Worm (Caenorhabditis elegans) whole organism, L3 larva: ENCODE measurements around the gene C25E10.12.

Experiments used
- R02D3.7 ChIP-seq: fragments of 150-350 bp; optimal IDR thresholded peaks from 2 replicates; lab custom pipeline; 2014; ENCODE audit warnings: missing biosample characterization, missing genetic modification characterization
- ZK546.5 ChIP-seq: sonication (generic microtip); optimal IDR thresholded peaks from 2 replicates; lab custom pipeline; 2017; ENCODE audit warnings: missing biosample characterization, missing genetic modification characterization
- aly-2 ChIP-seq: fragments of 150-350 bp; optimal IDR thresholded peaks from 2 replicates; lab custom pipeline; 2014; ENCODE audit warnings: missing biosample characterization, missing genetic modification characterization
- ama-1 ChIP-seq: fragments of 150-350 bp; optimal IDR thresholded peaks from 2 replicates; lab custom pipeline; 2018
- ceh-16 ChIP-seq: sonication (generic microtip); optimal IDR thresholded peaks from 2 replicates; lab custom pipeline; 2017; ENCODE audit warnings: missing biosample characterization, missing genetic modification characterization
- ceh-9 ChIP-seq: sonication (generic microtip); optimal IDR thresholded peaks from 2 replicates; lab custom pipeline; 2018; ENCODE audit warnings: missing biosample characterization, missing genetic modification characterization
- daf-12 ChIP-seq: fragments of 150-350 bp; optimal IDR thresholded peaks from 2 replicates; lab custom pipeline; 2014; ENCODE audit warnings: missing biosample characterization, missing genetic modification reagents, missing genetic modification characterization
- egl-27 ChIP-seq: sonication (generic microtip); optimal IDR thresholded peaks from 4 replicates; lab custom pipeline; 2017; ENCODE audit warnings: missing biosample characterization, missing genetic modification reagents, missing genetic modification characterization
- egl-5 ChIP-seq: fragments of 150-350 bp; optimal IDR thresholded peaks from 2 replicates; lab custom pipeline; 2017; ENCODE audit warnings: missing biosample characterization, missing genetic modification reagents, missing genetic modification characterization, inconsistent platforms
- elt-2 ChIP-seq: sonication (generic microtip); optimal IDR thresholded peaks from 2 replicates; lab custom pipeline; 2016; ENCODE audit warnings: missing genetic modification reagents, mild to moderate bottlenecking, missing genetic modification characterization, missing compliant biosample characterization
- elt-3 ChIP-seq, 3 experiments: fragments of 150-350 bp in 1 of 3; sonication (generic microtip) in 2 of 3; optimal IDR thresholded peaks; 2 replicates in 2 of 3; 4 replicates in 1 of 3; lab custom pipeline; 2014 to 2017; ENCODE audit warnings: missing biosample characterization in 3 of 3, missing genetic modification characterization in 3 of 3
- eor-1 ChIP-seq, 2 experiments: fragments of 150-350 bp; optimal IDR thresholded peaks; 2 replicates each; lab custom pipeline; 2014 to 2018; ENCODE audit warnings: missing biosample characterization in 2 of 2, missing genetic modification characterization in 2 of 2
- fkh-10 ChIP-seq: sonication (generic microtip); optimal IDR thresholded peaks from 2 replicates; lab custom pipeline; 2017; ENCODE audit warnings: missing biosample characterization, missing genetic modification reagents, missing genetic modification characterization
- fkh-2 ChIP-seq: fragments of 150-350 bp; optimal IDR thresholded peaks from 2 replicates; lab custom pipeline; 2014; ENCODE audit warnings: missing biosample characterization, missing genetic modification reagents, missing genetic modification characterization
- fos-1 ChIP-seq: fragments of 150-350 bp; optimal IDR thresholded peaks from 2 replicates; lab custom pipeline; 2014; ENCODE audit warnings: missing biosample characterization, missing genetic modification characterization
- hmg-11 ChIP-seq: sonication (generic microtip); optimal IDR thresholded peaks from 2 replicates; lab custom pipeline; 2016; ENCODE audit warnings: missing genetic modification characterization, missing compliant biosample characterization
- jun-1 ChIP-seq: fragments of 150-350 bp; optimal IDR thresholded peaks from 2 replicates; lab custom pipeline; 2014; ENCODE audit warnings: missing biosample characterization, missing genetic modification reagents, missing genetic modification characterization
- lsy-12 ChIP-seq: sonication (generic microtip); optimal IDR thresholded peaks from 2 replicates; lab custom pipeline; 2016; ENCODE audit warnings: mild to moderate bottlenecking, missing genetic modification characterization, missing compliant biosample characterization
- mdl-1 ChIP-seq: fragments of 150-350 bp; optimal IDR thresholded peaks from 2 replicates; lab custom pipeline; 2014; ENCODE audit warnings: missing biosample characterization, missing genetic modification characterization
- nfya-1 ChIP-seq: sonication (generic microtip); optimal IDR thresholded peaks from 2 replicates; lab custom pipeline; 2017; ENCODE audit warnings: missing genetic modification characterization, mild to moderate bottlenecking, missing compliant biosample characterization, antibody characterized with exemption, moderate library complexity; ENCODE audit not compliant: insufficient read depth
- nhr-11 ChIP-seq: fragments of 150-350 bp; optimal IDR thresholded peaks from 2 replicates; lab custom pipeline; 2014; ENCODE audit warnings: missing biosample characterization, missing genetic modification characterization
- nhr-12 ChIP-seq: fragments of 150-350 bp; optimal IDR thresholded peaks from 2 replicates; lab custom pipeline; 2014; ENCODE audit warnings: missing biosample characterization, missing genetic modification characterization
- nhr-23 ChIP-seq: fragments of 150-350 bp; optimal IDR thresholded peaks from 2 replicates; lab custom pipeline; 2014; ENCODE audit warnings: missing biosample characterization, missing genetic modification reagents, missing genetic modification characterization
- nhr-237 ChIP-seq: fragments of 150-350 bp; optimal IDR thresholded peaks from 2 replicates; lab custom pipeline; 2014; ENCODE audit warnings: missing biosample characterization, missing genetic modification characterization
- nhr-43 ChIP-seq: sonication (generic microtip); optimal IDR thresholded peaks from 2 replicates; lab custom pipeline; 2016; ENCODE audit warnings: mild to moderate bottlenecking, missing genetic modification characterization, missing compliant biosample characterization; ENCODE audit not compliant: poor library complexity, severe bottlenecking
- nhr-67 ChIP-seq: fragments of 150-350 bp; optimal IDR thresholded peaks from 2 replicates; lab custom pipeline; 2014; ENCODE audit warnings: missing biosample characterization, missing genetic modification characterization
- nhr-76 ChIP-seq: fragments of 150-350 bp; sonication (generic microtip); optimal IDR thresholded peaks from 5 replicates; lab custom pipeline; 2014; ENCODE audit warnings: missing biosample characterization, missing genetic modification characterization
- pha-4 ChIP-seq: fragments of 150-350 bp; optimal IDR thresholded peaks from 2 replicates; lab custom pipeline; 2014; ENCODE audit warnings: missing biosample characterization, missing genetic modification reagents, missing genetic modification characterization
- pqm-1 ChIP-seq: fragments of 150-350 bp; optimal IDR thresholded peaks from 2 replicates; lab custom pipeline; 2017; ENCODE audit warnings: missing biosample characterization, missing genetic modification characterization, inconsistent platforms
- skn-1 ChIP-seq: fragments of 150-350 bp; optimal IDR thresholded peaks from 2 replicates; lab custom pipeline; 2014; ENCODE audit warnings: missing biosample characterization, missing genetic modification characterization
- snpc-4 ChIP-seq: fragments of 150-350 bp; optimal IDR thresholded peaks from 2 replicates; lab custom pipeline; 2014; ENCODE audit warnings: missing biosample characterization, missing genetic modification characterization
- tbx-2 ChIP-seq: sonication (generic microtip); optimal IDR thresholded peaks from 2 replicates; lab custom pipeline; 2016; ENCODE audit warnings: mild to moderate bottlenecking, missing genetic modification characterization, missing compliant biosample characterization
- unc-39 ChIP-seq: sonication (generic microtip); optimal IDR thresholded peaks from 4 replicates; lab custom pipeline; 2017; ENCODE audit warnings: missing biosample characterization, missing genetic modification characterization
- unc-62 ChIP-seq: fragments of 150-350 bp; sonication (generic microtip); optimal IDR thresholded peaks from 4 replicates; lab custom pipeline; 2014; ENCODE audit warnings: missing biosample characterization, missing genetic modification reagents, missing genetic modification characterization
- zag-1 ChIP-seq: fragments of 150-350 bp; optimal IDR thresholded peaks from 2 replicates; lab custom pipeline; 2014; ENCODE audit warnings: missing biosample characterization, missing genetic modification characterization

C25E10.12 gene

DNA sequence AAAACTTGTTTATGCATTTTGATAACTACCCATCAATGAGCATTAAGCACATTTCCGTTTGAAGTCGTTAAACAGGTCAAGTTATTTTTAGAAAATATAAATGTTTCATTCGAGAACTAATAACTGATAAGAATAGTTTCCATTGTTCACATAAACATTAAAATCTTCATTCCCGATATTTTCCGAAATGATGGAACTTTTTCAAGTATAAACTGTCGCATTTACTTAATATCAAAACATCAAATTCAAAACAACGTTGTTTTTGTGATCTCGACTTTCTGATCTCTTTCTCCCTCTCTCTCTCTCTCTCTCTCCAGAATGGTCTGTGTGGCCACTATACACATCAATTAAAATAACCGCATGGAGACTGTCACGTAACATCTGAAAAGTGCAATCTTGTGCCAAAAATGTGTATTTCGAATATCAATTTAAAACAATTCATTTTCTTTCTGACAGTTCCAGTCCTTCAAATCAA lies 12.2 kb upstream of the C25E10.12 start (continued):
- TF ChIP-seq eor-1 (tag; optimal IDR thresholded peaks at IDR 0.05; lab: Kevin White, UChicago), result no peak
- no peak for TF ChIP-seq daf-12
- no peak for TF ChIP-seq zag-1
- peak; percentile 79 for TF ChIP-seq ama-1 (lab: Kevin White, UChicago)
- TF ChIP-seq fkh-2, result no peak
- no peak for TF ChIP-seq nfya-1
- no peak for TF ChIP-seq nhr-11 (tag; lab: Kevin White, UChicago)
- no peak for TF ChIP-seq unc-62
- TF ChIP-seq mdl-1 (tag; lab: Kevin White, UChicago), result no peak
- no peak for TF ChIP-seq nhr-12 (tag; lab: Kevin White, UChicago)
- peak; percentile 79 for TF ChIP-seq elt-2 (tag; lab: Kevin White, UChicago)
- TF ChIP-seq snpc-4 (tag; lab: Kevin White, UChicago), result no peak
- no peak for TF ChIP-seq nhr-76 (tag; lab: Kevin White, UChicago)
- no peak for TF ChIP-seq elt-3 (tag; optimal IDR thresholded peaks at IDR 0.05; lab: Kevin White, UChicago)
- no peak for TF ChIP-seq nhr-23 (tag; lab: Kevin White, UChicago)
- peak; percentile 2 for TF ChIP-seq tbx-2 (tag; lab: Kevin White, UChicago)
- no peak for TF ChIP-seq egl-5
- no peak for TF ChIP-seq ceh-16
- TF ChIP-seq fkh-10 (GFP tag; lab: Kevin White, UChicago), result no peak
- peak; percentile 92 for TF ChIP-seq pqm-1 (tag; lab: Kevin White, UChicago)
- no peak for TF ChIP-seq hmg-11
- TF ChIP-seq nhr-237, result no peak
- TF ChIP-seq unc-39 (tag; lab: Kevin White, UChicago), result no peak
- peak; percentile 74 for TF ChIP-seq pha-4 (tag; lab: Kevin White, UChicago)
- TF ChIP-seq, all 47 proteins: peak for 8

DNA sequence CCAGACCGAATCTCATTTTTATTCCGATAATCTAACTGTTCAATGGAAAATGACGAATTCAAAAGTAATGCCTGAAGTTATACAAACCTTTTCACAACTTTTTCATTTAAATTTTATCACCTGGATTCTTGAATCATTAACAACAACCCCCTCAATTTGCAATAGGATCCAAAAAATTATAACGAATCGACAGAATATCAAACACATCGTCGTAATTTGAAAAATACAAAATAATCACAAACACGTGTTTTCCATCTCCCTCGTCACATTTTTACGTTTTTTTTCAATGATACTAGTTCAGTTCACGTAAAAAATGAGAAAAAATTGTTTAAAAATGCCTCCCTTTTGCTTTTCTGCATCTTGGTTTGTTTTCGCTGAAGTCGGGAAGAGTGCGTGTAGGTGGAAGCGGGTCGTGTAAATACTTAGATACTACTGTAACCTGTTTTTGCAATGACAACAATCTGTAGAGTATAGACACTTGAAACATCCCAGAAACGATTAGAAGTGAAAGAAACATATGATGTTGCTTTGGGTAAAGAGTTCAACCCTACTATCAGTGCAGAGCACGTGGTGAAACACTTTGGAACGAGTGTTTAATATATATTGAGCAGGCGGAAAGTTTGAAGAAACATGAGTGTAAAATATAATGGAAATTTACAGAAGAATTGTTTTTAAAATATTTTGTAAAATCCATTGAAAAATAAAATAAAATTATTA lies 11.2 kb upstream of the C25E10.12 start, which contains the start of gene oac-50:
Gene oac-50, minus strand, starts transcription at position 219 of the 717 bp plus-strand sequence.
- TF ChIP-seq egl-27 (tag; lab: Kevin White, UChicago) (no peak), elt-2 (tag; lab: Kevin White, UChicago) (peak; percentile 55), pqm-1 (tag; lab: Kevin White, UChicago) (peak; percentile 79), pha-4 (tag; lab: Kevin White, UChicago) (peak; percentile 82), aly-2 (no peak)

DNA sequence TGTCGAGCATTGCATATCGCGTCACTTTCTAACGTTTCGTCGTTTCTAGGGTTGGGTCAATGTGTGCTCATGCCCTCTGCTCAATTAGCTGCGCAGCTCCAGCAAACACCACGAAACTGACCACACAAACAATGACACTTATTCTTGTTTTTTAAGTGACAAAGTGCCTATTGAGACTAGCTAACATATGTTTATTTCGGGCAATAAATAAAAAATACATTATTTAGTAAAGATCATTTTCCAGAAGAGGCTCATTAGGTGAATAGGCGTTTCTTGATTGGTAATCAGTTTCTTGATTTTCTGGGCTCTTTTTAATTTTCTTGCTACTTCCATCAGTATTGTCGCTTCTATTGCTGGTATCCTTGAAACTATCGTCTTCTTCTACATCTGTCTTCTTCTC lies 7.4 kb upstream of the C25E10.12 start, which contains the start of gene T27E4.5:
Gene T27E4.5, minus strand, starts transcription at position 101 of the 400 bp plus-strand sequence.
- TF ChIP-seq snpc-4 (tag; lab: Kevin White, UChicago) (no peak), ceh-9 (tag; lab: Kevin White, UChicago) (no peak), jun-1 (tag; lab: Kevin White, UChicago) (no peak), egl-27 (tag; lab: Kevin White, UChicago) (no peak), nhr-67 (tag; lab: Kevin White, UChicago) (no peak), nhr-43 (tag; lab: Kevin White, UChicago) (no peak), zag-1 (no peak), egl-5 (no peak), hmg-11 (no peak), pha-4 (tag; lab: Kevin White, UChicago) (no peak), nhr-76 (tag; lab: Kevin White, UChicago) (no peak), skn-1 (no peak), ZK546.5 (tag; lab: Kevin White, UChicago) (no peak), nhr-11 (tag; lab: Kevin White, UChicago) (no peak), R02D3.7 (tag; lab: Kevin White, UChicago) (no peak), lsy-12 (tag; lab: Kevin White, UChicago) (no peak), aly-2 (no peak)

DNA sequence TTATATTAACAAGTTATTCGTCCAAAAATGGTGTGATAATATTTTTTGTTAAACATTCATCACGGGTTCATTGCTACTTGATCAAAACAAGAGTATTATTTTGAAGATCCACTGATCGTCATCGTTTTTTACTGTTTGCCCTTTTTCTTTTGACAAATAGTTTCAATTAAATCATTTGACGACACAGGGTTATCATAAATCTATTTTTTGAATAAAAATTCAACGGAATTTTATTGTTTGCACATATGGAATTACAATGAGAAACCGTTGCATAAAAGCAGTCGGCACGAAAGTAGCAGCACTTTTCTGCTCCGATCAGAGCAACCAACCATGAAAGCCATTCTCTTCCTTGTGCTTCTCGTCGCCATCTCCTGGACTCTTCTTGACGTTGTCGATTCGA lies 5.4 kb upstream of the C25E10.12 start, which contains the start of gene fip-2:
Gene fip-2, plus strand, starts transcription at position 301 of the 400 bp plus-strand sequence.
- TF ChIP-seq ceh-16 (no peak), lsy-12 (tag; lab: Kevin White, UChicago) (no peak), snpc-4 (tag; lab: Kevin White, UChicago) (no peak), jun-1 (tag; lab: Kevin White, UChicago) (no peak), ceh-9 (tag; lab: Kevin White, UChicago) (no peak), fos-1 (tag; lab: Kevin White, UChicago) (no peak), egl-27 (tag; lab: Kevin White, UChicago) (no peak), skn-1 (no peak)
